Worm (Caenorhabditis elegans) whole organism, early embryonic: Measurements from ENCODE around the gene basl-1.

Experiments used
- ama-1 ChIP-seq: fragments of 150-350 bp; optimal IDR thresholded peaks from 2 replicates; lab custom pipeline; 2014
- ceh-36 ChIP-seq: sonication (generic microtip); optimal IDR thresholded peaks from 2 replicates; lab custom pipeline; 2016; ENCODE audit warnings: missing genetic modification characterization, inconsistent platforms, missing compliant biosample characterization
- flt-1 ChIP-seq: fragments of 200-800 bp; sonication (Bioruptor generic); IDR thresholded peaks from 2 replicates; pipeline ENCODE4 v1.3.6; 2022; ENCODE audit warnings: missing genetic modification characterization, missing compliant biosample characterization
- scrt-1 ChIP-seq: fragments of 200-800 bp; sonication (Bioruptor generic); IDR thresholded peaks from 2 replicates; pipeline ENCODE4 v1.3.6; 2022; ENCODE audit warnings: missing genetic modification characterization, missing compliant biosample characterization

DNA sequence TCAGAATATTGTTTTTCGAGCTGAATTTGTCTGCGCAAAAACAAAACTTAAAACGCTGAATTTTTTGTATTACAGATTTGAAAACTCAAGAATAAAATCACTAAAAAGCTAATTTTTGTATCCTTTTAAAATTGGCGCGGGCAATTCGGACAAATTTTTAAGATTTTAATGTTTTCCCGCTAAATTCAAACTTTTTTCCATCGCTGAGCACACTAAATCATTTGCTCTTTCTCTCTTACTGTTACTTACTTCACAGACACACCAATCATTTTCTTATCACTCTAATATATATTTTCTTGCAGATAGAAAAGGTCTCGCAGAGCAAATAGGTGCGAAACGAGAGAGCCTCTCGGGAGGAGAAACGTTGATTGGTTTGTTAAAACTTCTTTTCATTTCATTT is 49.2 kb downstream of the basl-1 start, which contains the start of gene par-3:
- no peak for TF ChIP-seq ama-1 (lab: Kevin White, UChicago)
- no peak for TF ChIP-seq scrt-1 (GFP tag; lab: Robert Waterston, UW)
- TF ChIP-seq ceh-36 = no peak
- TF ChIP-seq flt-1 = no peak
